Worm (Caenorhabditis elegans): Measurements from ENCODE around the gene B0310.6.

DNA sequence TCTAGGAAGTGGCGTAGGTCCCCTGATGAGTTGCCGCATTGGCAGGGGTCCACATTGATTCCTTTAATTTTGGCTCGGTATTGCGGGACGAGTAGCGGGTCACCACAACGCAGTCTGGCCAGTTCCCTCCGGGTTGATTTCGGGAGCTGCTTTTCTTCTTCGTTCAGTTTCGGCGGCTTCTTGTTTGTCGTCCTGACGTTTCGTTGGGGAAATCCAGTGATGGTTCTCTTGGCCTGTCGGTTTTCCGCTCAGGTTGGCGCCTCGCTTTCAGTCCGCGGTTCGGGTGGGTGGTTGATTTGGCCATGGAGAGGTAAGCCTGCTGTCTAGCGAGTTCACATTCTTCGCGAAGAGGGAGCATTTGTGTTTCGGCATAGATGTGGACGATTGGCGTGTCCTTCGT is 2.0 kb downstream of the B0310.6 start:
- TF ChIP-seq dmd-4 (tag; optimal IDR thresholded peaks at IDR 0.05; ENCODE audit: borderline replicate concordance), result no peak
- TF ChIP-seq syd-9 (tag; optimal IDR thresholded peaks at IDR 0.05), result no peak
- no peak for TF ChIP-seq nhr-11 (tag; optimal IDR thresholded peaks at IDR 0.05)
- TF ChIP-seq sdc-2 (tag; optimal IDR thresholded peaks at IDR 0.05), result no peak
- no peak for TF ChIP-seq pat-9 (tag; optimal IDR thresholded peaks at IDR 0.05)
- TF ChIP-seq C08G9.2 (tag; optimal IDR thresholded peaks at IDR 0.05), result no peak
- TF ChIP-seq pha-2 (tag; optimal IDR thresholded peaks at IDR 0.05), result no peak
- no peak for TF ChIP-seq pag-3 (tag; optimal IDR thresholded peaks at IDR 0.05; ENCODE audit: borderline replicate concordance)
- TF ChIP-seq gmeb-2 (tag; optimal IDR thresholded peaks at IDR 0.05), result no peak
- no peak for TF ChIP-seq sox-4 (tag; optimal IDR thresholded peaks at IDR 0.05)
- no peak for TF ChIP-seq C38D4.7 (GFP tag; optimal IDR thresholded peaks at IDR 0.05)

Measured in whole organism, late embryonic.